Fruit fly (Drosophila melanogaster): Measurements from ENCODE around the gene CG2004.

DNA sequence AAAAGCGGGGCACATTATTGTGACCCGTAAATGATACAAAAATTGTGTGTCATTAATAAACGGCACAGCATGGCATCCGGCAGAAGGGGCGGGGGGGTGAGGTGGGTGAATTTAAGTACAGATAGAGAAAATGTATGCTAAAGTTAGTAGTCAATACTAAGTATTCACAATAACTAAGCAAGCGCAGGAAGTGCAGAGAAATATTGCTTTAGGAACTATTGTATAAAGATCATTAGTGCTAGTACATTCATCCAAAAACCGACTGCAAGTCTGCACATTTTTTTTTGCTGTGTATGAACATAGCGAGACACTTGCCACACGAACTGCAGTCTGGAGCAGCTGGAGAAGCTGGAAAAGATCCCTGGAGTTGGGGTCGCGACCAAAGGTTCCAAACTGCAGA, 45.3 kb downstream of the CG2004 start:
- TF ChIP-seq Meics (GFP tag; optimal IDR thresholded peaks at IDR 0.05), result no peak
- TF ChIP-seq ems (GFP tag; optimal IDR thresholded peaks at IDR 0.05), result no peak
- no peak for TF ChIP-seq Hr39 (optimal IDR thresholded peaks at IDR 0.05)
- no peak for TF ChIP-seq bbx (GFP tag; IDR thresholded peaks at IDR 0.05; ENCODE audit: partially characterized antibody)
- no peak for TF ChIP-seq p53 (GFP tag; optimal IDR thresholded peaks at IDR 0.05)
- TF ChIP-seq CG11398 (GFP tag; optimal IDR thresholded peaks at IDR 0.05), result no peak
- no peak for TF ChIP-seq stc (GFP tag; IDR thresholded peaks at IDR 0.05)
- TF ChIP-seq Poxn (GFP tag; IDR thresholded peaks at IDR 0.05), result no peak
- TF ChIP-seq CG17829 (tag; optimal IDR thresholded peaks at IDR 0.05), result no peak
- no peak for TF ChIP-seq CG30403 (GFP tag; optimal IDR thresholded peaks at IDR 0.05)
- TF ChIP-seq fd102C (GFP tag; optimal IDR thresholded peaks at IDR 0.05), result no peak
- TF ChIP-seq slp2 (GFP tag; optimal IDR thresholded peaks at IDR 0.05), result no peak
- TF ChIP-seq Dbx (GFP tag; IDR thresholded peaks at IDR 0.05), result no peak

Measured in whole organism, embryonic.